Worm (Caenorhabditis elegans): Measurements from ENCODE around the gene rnp-5.

Gene rnp-5

DNA sequence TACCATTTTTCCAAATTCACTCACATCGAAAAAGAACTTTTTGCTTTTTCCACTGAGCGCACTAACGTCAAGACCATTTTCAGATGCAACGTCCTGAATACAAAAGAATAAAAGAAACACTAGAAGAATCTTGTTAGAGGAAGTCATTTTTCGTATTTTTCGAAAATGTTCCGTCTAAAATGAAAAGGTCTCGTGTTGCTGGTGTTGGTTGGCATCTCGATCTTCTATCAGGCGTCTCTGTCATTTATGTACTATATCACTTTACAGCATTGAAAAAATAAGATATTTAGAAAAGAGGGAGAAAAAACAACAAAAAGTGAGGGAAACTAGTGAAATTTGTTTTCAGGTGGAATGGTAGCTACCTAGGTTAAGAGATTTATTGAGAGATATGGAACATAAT, 12.5 kb downstream of the rnp-5 start, which contains the start of gene K02F3.9:
Gene K02F3.9, minus strand, starts transcription at position 190 of the 400 bp plus-strand sequence.
- TF ChIP-seq med-1 (GFP tag; optimal IDR thresholded peaks at IDR 0.05; ENCODE audit: insufficient read depth) (no peak), T22C8.4 (GFP tag; IDR thresholded peaks at IDR 0.05) (no peak), ztf-29 (GFP tag; IDR thresholded peaks at IDR 0.05) (no peak), tab-1 (GFP tag; IDR thresholded peaks at IDR 0.05) (no peak)

- TF ChIP-seq ztf-29 (GFP tag; IDR thresholded peaks at IDR 0.05) (no peak), tab-1 (GFP tag; IDR thresholded peaks at IDR 0.05) (no peak), ref-1 (GFP tag; conservative IDR thresholded peaks at IDR 0.05) (no peak), flt-1 (GFP tag; IDR thresholded peaks at IDR 0.05) (no peak), cog-1 (tag; optimal IDR thresholded peaks at IDR 0.05) (no peak), T22C8.4 (GFP tag; IDR thresholded peaks at IDR 0.05) (no peak), med-1 (GFP tag; optimal IDR thresholded peaks at IDR 0.05; ENCODE audit: insufficient read depth) (no peak), ztf-23 (GFP tag; IDR thresholded peaks at IDR 0.05) (no peak), klf-2 (GFP tag; conservative IDR thresholded peaks at IDR 0.05) (no peak)
Observed at ce11 chrIII:839491-839890, 14.2 kb downstream of the rnp-5 start, which contains the start of gene dos-3. Gene dos-3 (minus strand): TSS chrIII:839591.

- TF ChIP-seq ztf-29 (GFP tag; IDR thresholded peaks at IDR 0.05) (peak; percentile 38; the same call in 1 of the 2 replicates), klf-2 (GFP tag; conservative IDR thresholded peaks at IDR 0.05) (0 out of 2 replicates have a peak, but pooled peaks have one; percentile 9), T22C8.4 (GFP tag; IDR thresholded peaks at IDR 0.05) (peak; percentile 49; the same call in 1 of the 2 replicates), ztf-23 (GFP tag; IDR thresholded peaks at IDR 0.05) (peak; percentile 78; the same call in 1 of the 2 replicates), ref-1 (GFP tag; conservative IDR thresholded peaks at IDR 0.05) (no peak; the same call in 1 of the 2 replicates), tab-1 (GFP tag; IDR thresholded peaks at IDR 0.05) (peak; percentile 72; the same call in 1 of the 2 replicates), flt-1 (GFP tag; IDR thresholded peaks at IDR 0.05) (peak; percentile 93), cog-1 (tag; optimal IDR thresholded peaks at IDR 0.05) (no peak), med-1 (GFP tag; optimal IDR thresholded peaks at IDR 0.05; ENCODE audit: insufficient read depth) (no peak)
Observed at ce11 chrIII:835713-836278, 17.9 kb downstream of the rnp-5 start.

DNA sequence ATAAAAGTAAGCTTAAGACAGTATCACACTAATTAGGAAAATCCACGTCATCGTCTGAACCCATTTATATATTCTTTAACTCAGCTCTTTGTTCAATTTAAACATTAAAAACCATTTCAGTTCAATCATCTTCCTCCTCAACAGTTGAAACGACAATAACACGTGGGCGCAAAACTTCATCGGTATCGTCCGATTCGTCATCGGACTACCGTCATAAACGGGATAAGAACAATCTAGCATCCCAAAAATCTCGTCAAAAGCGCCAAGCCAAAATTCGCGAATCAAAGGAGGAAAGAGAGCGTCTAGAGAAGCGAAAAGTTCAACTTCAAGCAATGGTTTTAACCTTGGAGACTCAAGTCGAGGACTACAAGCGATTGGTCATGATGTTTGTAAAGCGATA, 18.5 kb downstream of the rnp-5 start:
- TF ChIP-seq T22C8.4 (GFP tag; IDR thresholded peaks at IDR 0.05) (no peak), ztf-23 (GFP tag; IDR thresholded peaks at IDR 0.05) (no peak), ref-1 (GFP tag; conservative IDR thresholded peaks at IDR 0.05) (no peak), med-1 (GFP tag; optimal IDR thresholded peaks at IDR 0.05; ENCODE audit: insufficient read depth) (no peak), ztf-29 (GFP tag; IDR thresholded peaks at IDR 0.05) (no peak), klf-2 (GFP tag; conservative IDR thresholded peaks at IDR 0.05) (no peak), cog-1 (tag; optimal IDR thresholded peaks at IDR 0.05) (no peak), flt-1 (GFP tag; IDR thresholded peaks at IDR 0.05) (no peak), tab-1 (GFP tag; IDR thresholded peaks at IDR 0.05) (no peak)

DNA sequence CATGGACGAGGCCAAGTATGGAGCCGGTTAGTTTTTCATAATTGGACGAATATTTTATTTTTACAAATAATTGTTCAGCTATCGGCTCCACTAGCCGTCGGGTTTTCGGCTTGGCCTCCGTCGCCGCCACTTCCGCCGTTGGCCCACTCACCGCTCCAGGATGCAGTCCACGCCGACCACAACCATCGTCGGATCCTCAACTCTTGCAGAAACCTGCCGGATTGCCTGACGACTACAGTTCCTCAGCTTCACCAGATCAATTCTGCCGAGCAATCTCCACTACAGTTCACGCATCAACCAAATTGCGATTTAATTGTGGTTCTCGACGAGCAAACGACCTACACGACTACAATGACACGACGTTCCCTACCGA, 19.3 kb downstream of the rnp-5 start:
- TF ChIP-seq ztf-29 (GFP tag; IDR thresholded peaks at IDR 0.05) (peak; percentile 30; the same call in 1 of the 2 replicates), klf-2 (GFP tag; conservative IDR thresholded peaks at IDR 0.05) (no peak), flt-1 (GFP tag; IDR thresholded peaks at IDR 0.05) (peak; percentile 66; the same call in 1 of the 2 replicates), T22C8.4 (GFP tag; IDR thresholded peaks at IDR 0.05) (no peak), cog-1 (tag; optimal IDR thresholded peaks at IDR 0.05) (no peak), ztf-23 (GFP tag; IDR thresholded peaks at IDR 0.05) (no peak), ref-1 (GFP tag; conservative IDR thresholded peaks at IDR 0.05) (no peak), tab-1 (GFP tag; IDR thresholded peaks at IDR 0.05) (no peak), med-1 (GFP tag; optimal IDR thresholded peaks at IDR 0.05; ENCODE audit: insufficient read depth) (no peak)

DNA sequence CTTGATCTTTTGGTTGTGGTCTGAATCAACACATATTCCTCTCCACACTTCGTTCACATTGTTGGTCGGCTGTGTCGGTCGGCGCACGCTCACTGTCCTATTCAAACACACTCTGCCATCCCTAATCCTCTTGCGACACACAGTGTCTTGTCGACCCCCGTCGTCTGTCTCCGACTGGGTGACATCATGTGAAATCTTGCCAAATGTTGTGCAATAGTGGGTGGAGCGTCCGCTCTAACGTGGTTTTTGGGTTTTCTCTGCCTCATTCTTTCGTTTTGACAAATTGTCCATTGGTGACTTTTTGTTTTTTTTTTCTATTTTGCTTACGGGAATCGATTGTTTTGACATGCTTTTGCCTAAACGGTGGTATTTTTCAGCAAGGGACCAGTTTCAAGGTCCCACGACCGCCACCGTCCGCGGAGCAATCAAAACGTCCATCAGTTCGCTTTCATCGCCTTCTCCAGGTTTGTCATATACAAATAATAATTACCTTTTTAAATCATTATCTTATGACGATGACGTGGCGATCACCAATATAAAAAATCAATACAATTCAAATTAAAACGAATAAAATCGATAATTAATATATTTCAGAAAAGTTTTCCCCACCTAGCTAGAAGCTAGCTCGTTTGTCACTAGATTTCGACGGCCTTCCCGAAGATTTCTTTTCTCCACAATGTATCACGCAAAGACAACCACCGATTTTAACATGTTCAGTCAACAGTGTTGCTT, 19.8 kb downstream of the rnp-5 start:
- TF ChIP-seq T22C8.4 (GFP tag; IDR thresholded peaks at IDR 0.05) (peak; percentile 57; the same call in 1 of the 2 replicates), ztf-23 (GFP tag; IDR thresholded peaks at IDR 0.05) (no peak), tab-1 (GFP tag; IDR thresholded peaks at IDR 0.05) (no peak), klf-2 (GFP tag; conservative IDR thresholded peaks at IDR 0.05) (no peak), ref-1 (GFP tag; conservative IDR thresholded peaks at IDR 0.05) (no peak), cog-1 (tag; optimal IDR thresholded peaks at IDR 0.05) (peak; percentile 85), flt-1 (GFP tag; IDR thresholded peaks at IDR 0.05) (peak; percentile 78), med-1 (GFP tag; optimal IDR thresholded peaks at IDR 0.05; ENCODE audit: insufficient read depth) (no peak), ztf-29 (GFP tag; IDR thresholded peaks at IDR 0.05) (no peak)

- TF ChIP-seq ztf-29 (GFP tag; IDR thresholded peaks at IDR 0.05) (no peak), ref-1 (GFP tag; conservative IDR thresholded peaks at IDR 0.05) (no peak), ztf-23 (GFP tag; IDR thresholded peaks at IDR 0.05) (no peak), flt-1 (GFP tag; IDR thresholded peaks at IDR 0.05) (no peak), T22C8.4 (GFP tag; IDR thresholded peaks at IDR 0.05) (no peak), cog-1 (tag; optimal IDR thresholded peaks at IDR 0.05) (no peak), med-1 (GFP tag; optimal IDR thresholded peaks at IDR 0.05; ENCODE audit: insufficient read depth) (no peak), tab-1 (GFP tag; IDR thresholded peaks at IDR 0.05) (no peak), klf-2 (GFP tag; conservative IDR thresholded peaks at IDR 0.05) (no peak)
Observed at ce11 chrIII:832855-833504, 20.7 kb downstream of the rnp-5 start, which contains the start of gene zip-2. Gene zip-2 (plus strand): TSS chrIII:832982.

ce11 chrIII:831961-832360, 21.7 kb downstream of the rnp-5 start, which contains the start of gene ceeh-1:
Gene ceeh-1 (minus strand): TSS chrIII:832277.
- TF ChIP-seq ztf-29 (GFP tag; IDR thresholded peaks at IDR 0.05) (no peak), klf-2 (GFP tag; conservative IDR thresholded peaks at IDR 0.05) (no peak), med-1 (GFP tag; optimal IDR thresholded peaks at IDR 0.05; ENCODE audit: insufficient read depth) (no peak)

DNA sequence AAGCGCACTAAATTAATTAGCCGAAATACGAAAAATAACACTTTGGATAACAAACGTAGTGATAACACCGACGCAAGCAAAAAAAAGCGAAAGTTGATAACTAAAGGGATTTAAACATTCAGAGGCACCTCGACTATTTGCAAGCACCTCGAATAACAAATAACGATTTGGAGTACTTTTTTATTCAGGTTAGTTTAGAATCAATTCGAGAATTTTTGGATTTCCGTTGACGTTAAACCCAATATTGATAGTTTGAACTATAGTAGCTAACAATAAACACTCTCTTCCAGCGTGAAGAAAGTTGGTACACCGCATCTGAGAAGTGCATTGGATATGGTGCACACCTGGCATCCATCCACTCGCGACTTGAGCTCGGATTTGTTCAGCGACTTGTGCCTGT, 28.5 kb downstream of the rnp-5 start:
- no peak for TF ChIP-seq ref-1 (GFP tag; conservative IDR thresholded peaks at IDR 0.05)
- TF ChIP-seq cog-1 (tag; optimal IDR thresholded peaks at IDR 0.05): no peak
- no peak for TF ChIP-seq ztf-29 (GFP tag; IDR thresholded peaks at IDR 0.05)
- TF ChIP-seq med-1 (GFP tag; optimal IDR thresholded peaks at IDR 0.05; ENCODE audit: insufficient read depth): no peak
- TF ChIP-seq klf-2 (GFP tag; conservative IDR thresholded peaks at IDR 0.05): no peak
- TF ChIP-seq tab-1 (GFP tag; IDR thresholded peaks at IDR 0.05): no peak
- TF ChIP-seq flt-1 (GFP tag; IDR thresholded peaks at IDR 0.05): no peak
- no peak for TF ChIP-seq ztf-23 (GFP tag; IDR thresholded peaks at IDR 0.05)
- TF ChIP-seq T22C8.4 (GFP tag; IDR thresholded peaks at IDR 0.05): no peak
